Worm (Caenorhabditis elegans): Measurements from ENCODE around the gene npa-1.
"Not testable (repeated sequence)": the region's sequence is repeated elsewhere in the genome, so short reads cannot be mapped to it uniquely, and the experiment has no call there.

The npa-1 gene

ce11 chrV:7050153-7050552, 25.4 kb upstream of the npa-1 start:
- no peak for TF ChIP-seq cnd-1 (tag; optimal IDR thresholded peaks at IDR 0.05)
- no peak for TF ChIP-seq lin-13 (tag; optimal IDR thresholded peaks at IDR 0.05)
- TF ChIP-seq pha-4 (tag; optimal IDR thresholded peaks at IDR 0.05) = no peak

- TF ChIP-seq unc-62 (GFP tag; optimal IDR thresholded peaks at IDR 0.05) (no peak), drap-1 (GFP tag; optimal IDR thresholded peaks at IDR 0.05) (no peak), unc-39 (tag; optimal IDR thresholded peaks at IDR 0.05) (no peak), mls-2 (tag; optimal IDR thresholded peaks at IDR 0.05) (no peak), flh-1 (GFP tag; optimal IDR thresholded peaks at IDR 0.05) (no peak), sptf-1 (tag; optimal IDR thresholded peaks at IDR 0.05) (no peak), bed-3 (GFP tag; optimal IDR thresholded peaks at IDR 0.05) (no peak), sem-2 (GFP tag; optimal IDR thresholded peaks at IDR 0.05) (no peak), nhr-28 (tag; optimal IDR thresholded peaks at IDR 0.05) (no peak), ceh-83 (GFP tag; optimal IDR thresholded peaks at IDR 0.05) (no peak), M03D4.4 (tag; optimal IDR thresholded peaks at IDR 0.05) (no peak), ham-2 (GFP tag; optimal IDR thresholded peaks at IDR 0.05) (no peak), unc-120 (tag; optimal IDR thresholded peaks at IDR 0.05; ENCODE audit: poor library complexity, severe bottlenecking) (no peak)
Observed at ce11 chrV:7051133-7051765, 24.3 kb upstream of the npa-1 start, which contains the start of the genes tofu-2 and spig-1. tofu-2 (minus strand) TSS chrV:7051248. spig-1 (plus strand) TSS chrV:7051715.

ce11 chrV:7053100-7053499, 22.5 kb upstream of the npa-1 start, which contains the start of gene txt-17:
txt-17 (minus strand) TSS chrV:7053200.
- TF ChIP-seq flh-1 (GFP tag; optimal IDR thresholded peaks at IDR 0.05) (no peak), elt-3 (tag; optimal IDR thresholded peaks at IDR 0.05) (no peak), lsy-2 (tag; optimal IDR thresholded peaks at IDR 0.05) (no peak), ces-1 (GFP tag; optimal IDR thresholded peaks at IDR 0.05) (no peak), mls-2 (tag; optimal IDR thresholded peaks at IDR 0.05) (no peak), nhr-28 (tag; optimal IDR thresholded peaks at IDR 0.05) (no peak), sptf-1 (tag; optimal IDR thresholded peaks at IDR 0.05) (no peak), unc-62 (GFP tag; optimal IDR thresholded peaks at IDR 0.05) (no peak), snpc-4 (tag; optimal IDR thresholded peaks at IDR 0.05) (no peak), unc-120 (tag; optimal IDR thresholded peaks at IDR 0.05; ENCODE audit: poor library complexity, severe bottlenecking) (no peak), nhr-2 (tag; optimal IDR thresholded peaks at IDR 0.05) (no peak), tbx-8 (GFP tag; optimal IDR thresholded peaks at IDR 0.05) (no peak), pha-4 (tag; optimal IDR thresholded peaks at IDR 0.05) (no peak), ceh-43 (GFP tag; optimal IDR thresholded peaks at IDR 0.05) (no peak), drap-1 (GFP tag; optimal IDR thresholded peaks at IDR 0.05) (no peak), sem-2 (GFP tag; optimal IDR thresholded peaks at IDR 0.05) (no peak), ceh-83 (GFP tag; optimal IDR thresholded peaks at IDR 0.05) (no peak), ceh-39 (tag; optimal IDR thresholded peaks at IDR 0.05) (no peak), blmp-1 (tag; optimal IDR thresholded peaks at IDR 0.05) (no peak), ztf-11 (tag; optimal IDR thresholded peaks at IDR 0.05) (no peak)

- TF ChIP-seq sptf-1 (tag; optimal IDR thresholded peaks at IDR 0.05) (no peak), ceh-39 (tag; optimal IDR thresholded peaks at IDR 0.05) (no peak), sem-2 (GFP tag; optimal IDR thresholded peaks at IDR 0.05) (no peak), drap-1 (GFP tag; optimal IDR thresholded peaks at IDR 0.05) (no peak), lin-32 (GFP tag; optimal IDR thresholded peaks at IDR 0.05) (no peak), snpc-4 (tag; optimal IDR thresholded peaks at IDR 0.05) (no peak), lin-13 (tag; optimal IDR thresholded peaks at IDR 0.05) (no peak)
Observed at ce11 chrV:7054598-7054997, 21.0 kb upstream of the npa-1 start, which contains the start of gene spig-8. spig-8 (plus strand) TSS chrV:7054898.

- TF ChIP-seq zip-8 (tag; optimal IDR thresholded peaks at IDR 0.05); sptf-1 (tag; optimal IDR thresholded peaks at IDR 0.05); ham-2 (GFP tag; optimal IDR thresholded peaks at IDR 0.05): not testable (repeated sequence)
Observed at ce11 chrV:7057795-7058194, 17.8 kb upstream of the npa-1 start, which contains the start of gene Y57E12AL.2. Y57E12AL.2 (plus strand) TSS chrV:7058095.

- TF ChIP-seq nhr-12 (tag; optimal IDR thresholded peaks at IDR 0.05) = no peak
- TF ChIP-seq unc-120 (tag; optimal IDR thresholded peaks at IDR 0.05; ENCODE audit: poor library complexity, severe bottlenecking) = no peak
- TF ChIP-seq mep-1 (tag; optimal IDR thresholded peaks at IDR 0.05) = no peak
- no peak for TF ChIP-seq nhr-28 (tag; optimal IDR thresholded peaks at IDR 0.05)
- TF ChIP-seq blmp-1 (tag; optimal IDR thresholded peaks at IDR 0.05) = no peak
- TF ChIP-seq ham-2 (GFP tag; optimal IDR thresholded peaks at IDR 0.05) = no peak
- TF ChIP-seq zip-8 (tag; optimal IDR thresholded peaks at IDR 0.05) = no peak
- no peak for TF ChIP-seq unc-39 (tag; optimal IDR thresholded peaks at IDR 0.05)
- no peak for TF ChIP-seq elt-3 (tag; optimal IDR thresholded peaks at IDR 0.05)
Observed at ce11 chrV:7059350-7059749, 16.2 kb upstream of the npa-1 start, which contains the start of gene mdt-6. mdt-6 (minus strand) TSS chrV:7059624.

Data from whole organism, mixed stage, embryonic.